Fruit fly (Drosophila melanogaster) whole organism, embryonic: ENCODE results near the gene CG32428.
"Not testable (repeated sequence)": the region's sequence is repeated elsewhere in the genome, so short reads cannot be mapped to it uniquely, and the experiment has no call there.

Experiments
- CG17328 ChIP-seq: fragments of 200-800 bp; sonication (Bioruptor generic); IDR thresholded peaks from 2 replicates; pipeline ENCODE4 v1.3.6; 2022; ENCODE audit warnings: missing biosample characterization, missing genetic modification characterization
- CG18476 ChIP-seq: fragments of 200-800 bp; sonication (Bioruptor generic); optimal IDR thresholded peaks from 2 replicates; lab custom pipeline; 2016; ENCODE audit warnings: missing biosample characterization, mild to moderate bottlenecking, missing genetic modification characterization
- gsb-n ChIP-seq: fragments of 200-800 bp; sonication (Bioruptor generic); optimal IDR thresholded peaks from 3 replicates; lab custom pipeline; 2018; ENCODE audit warnings: missing biosample characterization, mild to moderate bottlenecking, missing genetic modification characterization

DNA sequence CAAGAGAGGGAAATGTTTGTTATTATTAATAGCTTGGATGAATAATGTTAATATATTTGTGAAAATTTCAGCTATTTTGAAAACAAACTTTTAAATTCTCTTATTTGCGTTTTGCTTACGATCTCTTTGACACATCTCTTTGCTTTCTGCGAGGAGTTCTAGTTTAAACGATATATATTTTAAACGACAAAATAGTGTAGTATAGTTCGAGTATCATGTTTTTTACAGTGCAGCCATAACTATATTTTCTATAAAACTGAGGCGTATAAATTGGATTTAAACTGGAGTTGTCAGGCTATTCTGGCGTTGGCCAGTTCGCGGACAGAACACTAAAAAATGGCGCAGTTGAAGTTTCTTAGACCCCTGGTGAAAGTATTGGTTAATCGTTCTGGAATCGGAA, 26.0 kb upstream of the CG32428 start, which contains the start of gene CG18281:
- not testable (repeated sequence) for TF ChIP-seq CG18476 (GFP tag; lab: Kevin White, UChicago); CG17328 (GFP tag; lab: Robert Waterston, UW); gsb-n (tag; lab: Kevin White, UChicago)
